Worm (Caenorhabditis elegans) whole organism, L4/young adult: ENCODE measurements around the gene F14F8.9.

Source experiments
- dao-5 ChIP-seq: sonication (generic microtip); optimal IDR thresholded peaks from 2 replicates; lab custom pipeline; 2016; ENCODE audit warnings: missing genotype, missing genetic modification characterization, moderate library complexity, missing compliant biosample characterization
- him-1 ChIP-seq: sonication (generic microtip); optimal IDR thresholded peaks from 2 replicates; lab custom pipeline; 2016; ENCODE audit warnings: missing genotype, missing genetic modification reagents, missing genetic modification characterization, missing compliant biosample characterization

- TF ChIP-seq him-1 (no peak), dao-5 (no peak)
These were observed 21.3 kb downstream of the F14F8.9 start, which contains the start of gene W06G6.10 for ce11 chrV:16647093-16647492.
